Fruit fly (Drosophila melanogaster) whole organism, prepupa: ENCODE measurements around the gene Antp.
A peak's percentile ranks its signal among the peaks of the same experiment; 100 is the strongest.

Experiments
- CG10631 ChIP-seq: fragments of 200-800 bp; sonication (Bioruptor generic); optimal IDR thresholded peaks from 2 replicates; lab custom pipeline; 2016; ENCODE audit warnings: missing biosample characterization, missing genetic modification characterization
- CG11294 ChIP-seq: fragments of 200-800 bp; sonication (Bioruptor generic); IDR thresholded peaks from 2 replicates; pipeline ENCODE4 v1.3.6; 2022; ENCODE audit warnings: missing biosample characterization, missing genetic modification characterization
- CG11902 ChIP-seq: fragments of 200-800 bp; sonication (Bioruptor generic); optimal IDR thresholded peaks from 3 replicates; lab custom pipeline; 2016; ENCODE audit warnings: missing biosample characterization, missing genetic modification characterization
- CG15336 ChIP-seq: fragments of 200-800 bp; sonication (Bioruptor generic); IDR thresholded peaks from 2 replicates; pipeline ENCODE4 v1.3.6; 2022; ENCODE audit warnings: missing biosample characterization, missing genetic modification characterization
- CG1621 ChIP-seq: fragments of 200-800 bp; sonication (Bioruptor generic); optimal IDR thresholded peaks from 3 replicates; lab custom pipeline; 2018; ENCODE audit warnings: missing biosample characterization, mild to moderate bottlenecking, missing genetic modification characterization
- CG4318 ChIP-seq: fragments of 200-800 bp; sonication (Bioruptor generic); optimal IDR thresholded peaks from 3 replicates; lab custom pipeline; 2017; ENCODE audit warnings: missing biosample characterization, mild to moderate bottlenecking, missing genetic modification characterization
- Hr39 ChIP-seq: fragments of 200-800 bp; sonication (Bioruptor generic); optimal IDR thresholded peaks from 2 replicates; lab custom pipeline; 2016; ENCODE audit warnings: missing biosample characterization, missing genetic modification characterization
- OdsH ChIP-seq: fragments of 200-800 bp; sonication (Bioruptor generic); optimal IDR thresholded peaks from 3 replicates; lab custom pipeline; 2016; ENCODE audit warnings: missing biosample characterization, missing genetic modification characterization
- Smox ChIP-seq: fragments of 200-800 bp; sonication (Bioruptor generic); optimal IDR thresholded peaks from 3 replicates; lab custom pipeline; 2016; ENCODE audit warnings: missing biosample characterization, missing genetic modification characterization
- ss ChIP-seq, 2 experiments: fragments of 200-800 bp; sonication (Bioruptor generic); optimal IDR thresholded peaks; 2 replicates in 1 of 2; 3 replicates in 1 of 2; lab custom pipeline; 2017 to 2018; ENCODE audit warnings: mild to moderate bottlenecking in 2 of 2, missing biosample characterization in 2 of 2, missing genetic modification characterization in 2 of 2, moderate library complexity in 1 of 2
- svp ChIP-seq: fragments of 200-800 bp; sonication (Bioruptor generic); peaks from one replicate; lab custom pipeline; 2016; ENCODE audit warnings: missing biosample characterization, missing genetic modification characterization

- TF ChIP-seq Smox (GFP tag; lab: Kevin White, UChicago) (no peak), Hr39 (GFP tag; lab: Kevin White, UChicago) (no peak), svp (GFP tag; lab: Kevin White, UChicago) (peak; percentile 13), OdsH (no peak), ss (GFP tag; optimal IDR thresholded peaks at IDR 0.05; lab: Kevin White, UChicago) (peak in 1 of 2 experiments; percentile 30), CG11902 (GFP tag; lab: Kevin White, UChicago) (no peak), CG10631 (GFP tag; lab: Kevin White, UChicago) (no peak), CG4318 (no peak), CG11294 (no peak), CG15336 (GFP tag; lab: Robert Waterston, UW) (no peak), CG1621 (tag; lab: Kevin White, UChicago) (no peak)
These were observed 105.9 kb downstream of the Antp start for dm6 chr3R:6893137-6893578.
